Fruit fly (Drosophila melanogaster): ENCODE results near the gene CG10581.

CG10581 gene

dm6 chr3L:21023364-21023763 is 10.6 kb downstream of the CG10581 start (continued):
- TF ChIP-seq fkh (GFP tag; optimal IDR thresholded peaks at IDR 0.05) (peak; percentile 37), Blimp-1 (GFP tag; optimal IDR thresholded peaks at IDR 0.05) (no peak)

DNA sequence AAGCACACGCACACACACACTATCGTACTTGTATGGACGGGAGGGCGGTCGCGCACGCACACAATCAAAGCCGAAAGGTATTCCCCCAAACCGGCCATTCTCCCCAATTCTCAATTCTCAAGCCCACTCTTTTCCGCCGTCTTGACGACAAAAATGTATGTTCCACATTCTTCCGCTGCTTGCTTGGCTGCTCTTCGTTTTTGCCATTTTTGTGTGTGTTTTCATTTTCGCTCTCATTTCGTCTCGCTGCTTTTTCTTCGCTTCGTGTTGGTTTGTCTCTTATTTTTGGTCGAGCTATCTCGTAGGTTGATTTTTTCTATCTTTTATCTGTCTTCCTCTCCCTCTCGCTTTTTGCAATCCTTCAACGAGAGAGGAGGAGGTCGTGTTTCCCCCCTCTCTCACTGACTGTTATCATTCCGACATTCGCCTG is 19.5 kb downstream of the CG10581 start:
- TF ChIP-seq CG11762 (GFP tag; optimal IDR thresholded peaks at IDR 0.05; ENCODE audit: insufficient read depth) = no peak
- TF ChIP-seq acj6 (GFP tag; optimal IDR thresholded peaks at IDR 0.05) = no peak
- peak; percentile 31 for TF ChIP-seq spab (GFP tag; optimal IDR thresholded peaks at IDR 0.05)
- TF ChIP-seq ss (GFP tag; optimal IDR thresholded peaks at IDR 0.05) = peak in 1 of 2 experiments; percentile 54
- peak; percentile 76 for TF ChIP-seq CG6163 (GFP tag; IDR thresholded peaks at IDR 0.05)
- TF ChIP-seq CG16779 (tag; optimal IDR thresholded peaks at IDR 0.05) = peak; percentile 9
- TF ChIP-seq CG6808 (GFP tag; optimal IDR thresholded peaks at IDR 0.05) = no peak
- TF ChIP-seq achi (GFP tag; optimal IDR thresholded peaks at IDR 0.05) = no peak
- no peak for TF ChIP-seq dsx (GFP tag; optimal IDR thresholded peaks at IDR 0.05; ENCODE audit: poor library complexity, severe bottlenecking)
- TF ChIP-seq Hr39 (GFP tag; optimal IDR thresholded peaks at IDR 0.05) = no peak
- no peak for TF ChIP-seq Sox102F (GFP tag; optimal IDR thresholded peaks at IDR 0.05)
- no peak for TF ChIP-seq CG15336 (GFP tag; IDR thresholded peaks at IDR 0.05)
- no peak for TF ChIP-seq salr (GFP tag; optimal IDR thresholded peaks at IDR 0.05)
- TF ChIP-seq CG32006 (GFP tag; optimal IDR thresholded peaks at IDR 0.05) = no peak
- TF ChIP-seq CG9139 (GFP tag; optimal IDR thresholded peaks at IDR 0.05) = no peak
- no peak for TF ChIP-seq CG7368 (GFP tag; optimal IDR thresholded peaks at IDR 0.05)
- TF ChIP-seq Sox15 (GFP tag; optimal IDR thresholded peaks at IDR 0.05) = no peak
- TF ChIP-seq eg (GFP tag; IDR thresholded peaks at IDR 0.05) = peak; percentile 70; the same call in 2 of the 3 replicates
- TF ChIP-seq Lpt (GFP tag; optimal IDR thresholded peaks at IDR 0.05) = peak; percentile 48
- no peak for TF ChIP-seq CG34406 (GFP tag; optimal IDR thresholded peaks at IDR 0.05)
- no peak for TF ChIP-seq CG8632 (GFP tag; optimal IDR thresholded peaks at IDR 0.05)
- peak; percentile 10 for TF ChIP-seq Eip93F (GFP tag; optimal IDR thresholded peaks at IDR 0.05)
- TF ChIP-seq CG6854 (GFP tag; optimal IDR thresholded peaks at IDR 0.05) = no peak
- no peak for TF ChIP-seq CG1621 (tag; optimal IDR thresholded peaks at IDR 0.05)
- no peak for TF ChIP-seq esn (GFP tag; optimal IDR thresholded peaks at IDR 0.05)
- TF ChIP-seq Eip78C (GFP tag) = peak; percentile 48
- TF ChIP-seq CG8119 (GFP tag; IDR thresholded peaks at IDR 0.05) = no peak
- no peak for TF ChIP-seq Hr4 (GFP tag; optimal IDR thresholded peaks at IDR 0.05)
- peak; percentile 38 for TF ChIP-seq CG3032 (tag; optimal IDR thresholded peaks at IDR 0.05)
- TF ChIP-seq net (GFP tag; optimal IDR thresholded peaks at IDR 0.05) = no peak
- no peak for TF ChIP-seq Blimp-1 (GFP tag; optimal IDR thresholded peaks at IDR 0.05)
- TF ChIP-seq dac (GFP tag; optimal IDR thresholded peaks at IDR 0.05) = peak; percentile 5
- no peak for TF ChIP-seq fkh (GFP tag; optimal IDR thresholded peaks at IDR 0.05)
- no peak for TF ChIP-seq CG8319 (GFP tag; optimal IDR thresholded peaks at IDR 0.05)
- TF ChIP-seq CG11294 (GFP tag; IDR thresholded peaks at IDR 0.05) = no peak
- no peak for TF ChIP-seq CG6792 (GFP tag; optimal IDR thresholded peaks at IDR 0.05)
- no peak for TF ChIP-seq Ets21C (GFP tag; optimal IDR thresholded peaks at IDR 0.05)
- no peak for TF ChIP-seq fd59A (GFP tag; optimal IDR thresholded peaks at IDR 0.05)
- TF ChIP-seq pdm3 (GFP tag; optimal IDR thresholded peaks at IDR 0.05) = no peak
- peak; percentile 57 for TF ChIP-seq Ets96B (tag; optimal IDR thresholded peaks at IDR 0.05)
- TF ChIP-seq Gug (GFP tag; IDR thresholded peaks at IDR 0.05) = no peak
- TF ChIP-seq CG31627 (GFP tag; optimal IDR thresholded peaks at IDR 0.05) = no peak
- no peak for TF ChIP-seq CG6276 (GFP tag; optimal IDR thresholded peaks at IDR 0.05)
- peak; percentile 25 for TF ChIP-seq Eip75B (GFP tag; optimal IDR thresholded peaks at IDR 0.05)
- no peak for TF ChIP-seq Sox14 (GFP tag; optimal IDR thresholded peaks at IDR 0.05)
- TF ChIP-seq Met (GFP tag; optimal IDR thresholded peaks at IDR 0.05) = no peak
- TF ChIP-seq vri (GFP tag; optimal IDR thresholded peaks at IDR 0.05) = no peak
- TF ChIP-seq CG10631 (GFP tag; optimal IDR thresholded peaks at IDR 0.05) = no peak
- TF ChIP-seq CG10669 (GFP tag; optimal IDR thresholded peaks at IDR 0.05) = no peak
- no peak for TF ChIP-seq CG4318 (GFP tag; optimal IDR thresholded peaks at IDR 0.05)
